Fruit fly (Drosophila melanogaster): Measurements from ENCODE around the gene CG8353.

Gene CG8353

dm6 chr2L:8202569-8202968 is 11.3 kb upstream of the CG8353 start:
- TF ChIP-seq ttk (optimal IDR thresholded peaks at IDR 0.05), result no peak
- no peak for TF ChIP-seq psq (optimal IDR thresholded peaks at IDR 0.05)
- TF ChIP-seq insv (optimal IDR thresholded peaks at IDR 0.05), result no peak
- TF ChIP-seq Sin3A (optimal IDR thresholded peaks at IDR 0.05), result no peak
- no peak for TF ChIP-seq Myc (optimal IDR thresholded peaks at IDR 0.05)
- no peak for TF ChIP-seq h (optimal IDR thresholded peaks at IDR 0.05)

- TF ChIP-seq psq (optimal IDR thresholded peaks at IDR 0.05), result no peak
- no peak for TF ChIP-seq ttk (optimal IDR thresholded peaks at IDR 0.05)
These were observed 10.1 kb upstream of the CG8353 start for dm6 chr2L:8203748-8204147.

DNA sequence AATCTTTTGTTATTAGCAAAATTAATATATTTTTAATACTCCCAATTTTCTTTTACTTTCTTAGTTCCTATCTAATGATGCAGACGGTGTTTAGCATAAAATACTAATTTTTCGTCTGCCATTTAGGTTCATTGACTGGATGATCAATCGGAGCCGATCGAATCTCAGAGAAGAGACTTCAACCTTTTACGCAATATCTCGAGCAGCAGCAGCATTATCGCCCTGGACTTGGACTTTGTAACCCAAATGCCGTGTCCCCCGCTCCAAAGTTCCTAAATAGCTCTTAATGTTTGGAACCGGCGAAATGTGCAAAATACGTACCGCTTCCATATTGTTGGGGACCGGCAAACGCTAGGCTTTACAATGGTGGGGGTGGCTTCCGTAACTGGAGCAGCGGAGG is 9.5 kb upstream of the CG8353 start:
- no peak for TF ChIP-seq Sin3A (optimal IDR thresholded peaks at IDR 0.05)
- no peak for TF ChIP-seq insv (optimal IDR thresholded peaks at IDR 0.05)
- TF ChIP-seq h (optimal IDR thresholded peaks at IDR 0.05), result no peak
- TF ChIP-seq ttk (optimal IDR thresholded peaks at IDR 0.05), result no peak
- TF ChIP-seq Myc (optimal IDR thresholded peaks at IDR 0.05), result no peak
- TF ChIP-seq psq (optimal IDR thresholded peaks at IDR 0.05), result no peak

dm6 chr2L:8204996-8205567 is 8.8 kb upstream of the CG8353 start, which contains the start of gene SLC5A11:
Gene SLC5A11 (minus strand): TSS chr2L:8205132.
- TF ChIP-seq Myc (optimal IDR thresholded peaks at IDR 0.05) (no peak), h (optimal IDR thresholded peaks at IDR 0.05) (no peak), insv (optimal IDR thresholded peaks at IDR 0.05) (no peak), ttk (optimal IDR thresholded peaks at IDR 0.05) (no peak), psq (optimal IDR thresholded peaks at IDR 0.05) (no peak), Sin3A (optimal IDR thresholded peaks at IDR 0.05) (no peak)

- no peak for TF ChIP-seq h (optimal IDR thresholded peaks at IDR 0.05)
These were observed 8.0 kb upstream of the CG8353 start, which contains the start of gene CG8419 for dm6 chr2L:8205871-8206270. Gene CG8419 (plus strand): TSS chr2L:8206171.

dm6 chr2L:8209362-8209761 is 4.5 kb upstream of the CG8353 start:
- TF ChIP-seq Myc (optimal IDR thresholded peaks at IDR 0.05) (no peak), Sin3A (optimal IDR thresholded peaks at IDR 0.05) (no peak), psq (optimal IDR thresholded peaks at IDR 0.05) (no peak), insv (optimal IDR thresholded peaks at IDR 0.05) (no peak), h (optimal IDR thresholded peaks at IDR 0.05) (no peak), ttk (optimal IDR thresholded peaks at IDR 0.05) (no peak)

dm6 chr2L:8210468-8210867 is 3.4 kb upstream of the CG8353 start:
- TF ChIP-seq insv (optimal IDR thresholded peaks at IDR 0.05), result no peak
- no peak for TF ChIP-seq h (optimal IDR thresholded peaks at IDR 0.05)

dm6 chr2L:8211070-8211469 is 2.8 kb upstream of the CG8353 start, which contains the start of gene Ssb-c31a:
Gene Ssb-c31a (plus strand): TSS chr2L:8211347.
- TF ChIP-seq psq (optimal IDR thresholded peaks at IDR 0.05), result no peak
- TF ChIP-seq insv (optimal IDR thresholded peaks at IDR 0.05), result no peak
- TF ChIP-seq Sin3A (optimal IDR thresholded peaks at IDR 0.05), result no peak
- TF ChIP-seq ttk (optimal IDR thresholded peaks at IDR 0.05), result no peak
- no peak for TF ChIP-seq Myc (optimal IDR thresholded peaks at IDR 0.05)
- TF ChIP-seq h (optimal IDR thresholded peaks at IDR 0.05), result no peak

DNA sequence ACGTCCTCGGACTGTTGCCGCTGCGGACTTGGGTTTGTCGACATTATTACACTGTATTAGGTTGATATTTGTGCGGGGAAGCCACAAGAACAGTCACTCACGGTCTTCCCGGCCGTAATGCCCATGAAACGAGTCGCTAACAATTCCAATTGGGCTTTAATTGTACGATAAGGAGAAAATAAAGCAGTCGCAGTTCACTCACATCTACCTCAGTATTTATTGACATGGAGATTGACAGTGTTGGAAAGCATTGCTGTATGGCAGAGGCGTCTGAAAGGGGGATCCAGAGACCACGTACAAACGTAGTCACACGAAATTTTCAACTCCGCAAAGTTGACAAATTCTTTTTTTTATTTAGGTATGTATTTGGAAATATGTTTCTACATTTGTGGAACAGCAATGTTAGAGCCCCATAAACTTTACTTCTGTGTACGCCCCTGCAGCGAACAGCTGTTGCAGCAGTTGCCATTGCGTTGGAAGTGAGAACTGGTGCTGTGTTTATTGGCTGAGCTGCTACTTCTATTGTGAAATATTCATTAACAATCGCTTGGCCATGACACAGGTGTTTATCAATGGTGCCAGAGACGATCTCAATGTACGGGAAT is 1.1 kb upstream of the CG8353 start, which contains the start of the genes CG8372 and CG8360:
Gene CG8372 (minus strand): TSS at position 237 of the 605 bp plus-strand sequence.
Gene CG8360 (plus strand): TSS at position 294 of the 605 bp plus-strand sequence.
- no peak for TF ChIP-seq h (optimal IDR thresholded peaks at IDR 0.05)
- no peak for TF ChIP-seq ttk (optimal IDR thresholded peaks at IDR 0.05)
- TF ChIP-seq Myc (optimal IDR thresholded peaks at IDR 0.05), result no peak

DNA sequence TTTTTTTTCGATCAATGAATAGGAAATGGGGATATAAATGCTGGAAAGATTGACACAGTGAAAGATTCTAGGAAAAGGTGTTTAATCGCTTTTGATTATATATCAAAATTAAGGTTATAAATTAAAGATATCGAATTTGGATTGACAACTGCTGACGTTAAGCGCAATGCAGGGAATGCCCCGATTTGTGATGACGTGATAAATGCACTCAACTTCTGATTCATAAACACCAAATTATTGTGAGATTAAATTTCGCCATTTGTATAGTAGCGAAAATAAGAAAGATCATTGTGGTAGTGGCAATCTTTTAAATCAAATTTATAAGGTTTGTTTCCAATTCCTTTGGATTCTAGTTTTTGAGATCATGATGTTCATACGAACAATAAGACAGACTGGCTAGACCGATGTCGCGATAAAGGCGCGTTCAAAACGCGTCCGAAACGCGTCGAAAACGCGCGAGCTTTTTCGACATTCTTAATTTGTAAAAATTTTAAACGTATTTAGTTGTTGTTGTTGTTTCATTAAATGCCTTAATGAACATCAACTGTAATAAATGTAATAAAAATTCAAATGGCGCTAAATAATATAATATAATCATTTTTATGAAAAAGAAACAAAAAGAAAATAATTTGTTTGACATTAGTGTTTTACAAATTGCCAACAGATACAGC is 1.5 kb downstream of the CG8353 start, which contains the start of gene CG8349:
Gene CG8349 (plus strand): TSS at position 657 of the 671 bp plus-strand sequence.
- TF ChIP-seq Sin3A (optimal IDR thresholded peaks at IDR 0.05), result no peak

DNA sequence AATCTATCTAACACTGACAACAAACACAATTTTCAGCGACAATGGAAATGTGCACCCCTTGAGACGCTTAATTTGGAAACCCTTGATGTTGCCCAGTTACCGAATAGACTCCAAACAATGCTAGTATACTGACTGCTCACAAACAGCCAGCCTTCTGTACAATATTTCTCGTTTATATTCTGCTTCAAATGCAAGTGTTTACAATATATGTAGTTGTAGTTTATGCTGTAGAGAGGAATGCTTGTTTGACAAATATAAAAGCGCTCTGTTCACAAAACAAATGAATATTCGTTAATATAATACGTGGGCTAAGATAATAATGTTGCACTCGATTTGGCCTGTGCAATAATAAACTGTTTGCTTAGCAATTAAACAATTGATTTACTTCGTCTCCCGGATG is 4.1 kb downstream of the CG8353 start, which contains the start of gene CG8292:
Gene CG8292 (minus strand): TSS at position 101 of the 400 bp plus-strand sequence.
- TF ChIP-seq psq (optimal IDR thresholded peaks at IDR 0.05) (no peak), Sin3A (optimal IDR thresholded peaks at IDR 0.05) (no peak), insv (optimal IDR thresholded peaks at IDR 0.05) (no peak), Myc (optimal IDR thresholded peaks at IDR 0.05) (no peak), h (optimal IDR thresholded peaks at IDR 0.05) (no peak), ttk (optimal IDR thresholded peaks at IDR 0.05) (no peak)

DNA sequence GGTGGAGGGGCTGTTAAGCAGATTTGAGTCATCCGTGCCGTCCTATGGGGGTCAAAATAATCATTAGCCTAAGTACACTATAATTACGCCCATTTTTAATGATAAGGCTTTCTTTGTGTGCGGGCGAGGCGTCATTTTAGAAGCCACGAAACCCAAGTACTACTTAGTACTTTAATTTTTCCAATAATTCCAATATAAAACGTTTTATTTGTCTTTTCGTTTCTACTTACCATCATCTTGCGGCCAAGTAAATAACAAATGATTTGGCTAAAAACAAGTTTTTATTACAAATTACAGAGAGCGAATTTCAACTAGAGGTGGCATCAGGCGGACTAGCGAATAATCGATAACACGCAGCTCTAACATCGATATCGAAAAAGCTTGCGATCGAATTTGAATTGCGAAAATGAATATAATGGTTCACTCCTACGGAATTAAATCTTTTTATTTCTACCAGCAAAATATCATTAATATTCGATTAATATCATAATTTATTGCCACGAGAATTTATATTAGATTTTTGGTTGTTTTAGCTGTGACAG is 6.6 kb downstream of the CG8353 start, which contains the start of gene Snx6:
Gene Snx6 (minus strand): TSS at position 349 of the 542 bp plus-strand sequence.
- TF ChIP-seq Myc (optimal IDR thresholded peaks at IDR 0.05), result no peak
- TF ChIP-seq Sin3A (optimal IDR thresholded peaks at IDR 0.05), result no peak

DNA sequence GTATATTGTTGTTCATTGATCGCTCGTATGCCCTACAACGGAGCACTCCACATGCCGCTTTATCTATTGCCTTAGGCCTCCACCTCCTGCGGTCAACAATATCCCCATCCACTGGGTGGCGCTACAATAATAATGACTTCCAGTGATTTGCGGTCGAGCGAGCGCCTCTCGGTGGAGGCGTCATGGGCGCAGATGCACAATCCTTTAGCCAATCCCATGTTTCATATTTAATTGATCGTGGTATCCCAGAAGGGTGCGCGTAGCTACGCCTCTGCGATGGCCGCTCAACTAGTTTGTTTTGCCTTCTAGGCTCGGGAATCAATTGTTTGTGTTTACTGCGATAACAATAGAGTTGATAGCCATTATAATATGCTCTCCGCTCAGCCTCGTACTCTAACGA is 15.3 kb downstream of the CG8353 start:
- TF ChIP-seq ttk (optimal IDR thresholded peaks at IDR 0.05) (no peak), insv (optimal IDR thresholded peaks at IDR 0.05) (no peak), psq (optimal IDR thresholded peaks at IDR 0.05) (no peak), h (optimal IDR thresholded peaks at IDR 0.05) (no peak), Myc (optimal IDR thresholded peaks at IDR 0.05) (no peak), Sin3A (optimal IDR thresholded peaks at IDR 0.05) (no peak)
